Worm (Caenorhabditis elegans): ENCODE data around the gene sul-1.

DNA sequence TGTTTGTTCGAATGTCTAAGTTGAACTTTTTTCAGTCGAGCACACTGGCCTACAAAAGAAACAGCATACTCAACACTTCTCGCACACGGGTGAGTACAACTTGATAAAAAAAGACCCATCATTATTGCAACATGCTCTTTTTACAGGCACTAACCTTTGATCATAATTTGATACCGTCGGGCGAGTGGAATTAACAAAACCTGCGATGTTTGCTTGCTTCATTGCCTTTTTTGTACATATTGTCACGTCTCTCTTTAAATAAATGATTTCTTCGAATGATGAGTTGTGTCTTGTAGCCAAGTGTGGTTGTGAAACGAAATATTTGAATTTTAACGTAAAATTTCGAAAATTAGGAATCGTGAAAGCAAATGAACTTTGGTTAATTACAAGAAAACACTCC lies 14.7 kb upstream of the sul-1 start:
- TF ChIP-seq lin-39 (tag; optimal IDR thresholded peaks at IDR 0.05): no peak
- TF ChIP-seq nhr-77 (tag; optimal IDR thresholded peaks at IDR 0.05): no peak
- TF ChIP-seq C34F6.9 (tag; optimal IDR thresholded peaks at IDR 0.05): no peak
- TF ChIP-seq nhr-25 (tag; optimal IDR thresholded peaks at IDR 0.05): no peak
- no peak for TF ChIP-seq unc-62 (GFP tag; optimal IDR thresholded peaks at IDR 0.05)
